Worm (Caenorhabditis elegans) whole organism, young adult: ENCODE measurements around the gene insc-1.

Experiments used
- B0019.2 ChIP-seq: fragments of 200-800 bp; sonication (Bioruptor generic); conservative IDR thresholded peaks from 2 replicates; pipeline ENCODE4 v1.3.6; 2022; ENCODE audit warnings: missing genetic modification reagents, missing genetic modification characterization, missing compliant biosample characterization
- B0035.1 ChIP-seq: sonication (generic microtip); optimal IDR thresholded peaks from 2 replicates; lab custom pipeline; 2016; ENCODE audit warnings: missing genetic modification characterization, mild to moderate bottlenecking, missing compliant biosample characterization, missing genotype, missing genetic modification reagents
- C06A6.2 ChIP-seq: fragments of 200-800 bp; sonication (Bioruptor generic); conservative IDR thresholded peaks from 2 replicates; pipeline ENCODE4 v1.3.6; 2022; ENCODE audit warnings: missing genetic modification characterization, missing compliant biosample characterization
- F39B2.1 ChIP-seq: fragments of 200-800 bp; sonication (Bioruptor generic); IDR thresholded peaks from 2 replicates; pipeline ENCODE4 v1.3.6; 2022; ENCODE audit warnings: missing genetic modification reagents, missing genetic modification characterization, missing compliant biosample characterization
- F49E8.2 ChIP-seq: sonication (generic microtip); optimal IDR thresholded peaks from 3 replicates; lab custom pipeline; 2017; ENCODE audit warnings: missing genetic modification characterization, mild to moderate bottlenecking, missing compliant biosample characterization, antibody characterized with exemption, moderate library complexity; ENCODE audit not compliant: insufficient read depth
- K12H6.12 ChIP-seq: fragments of 200-800 bp; sonication (Bioruptor generic); optimal IDR thresholded peaks from 2 replicates; lab custom pipeline; 2018; ENCODE audit warnings: mild to moderate bottlenecking, missing genetic modification characterization, missing compliant biosample characterization
- T07F8.4 ChIP-seq: sonication (generic microtip); optimal IDR thresholded peaks from 2 replicates; lab custom pipeline; 2016; ENCODE audit warnings: mild to moderate bottlenecking, missing genetic modification characterization, moderate library complexity, missing compliant biosample characterization
- Y53G8AR.9 ChIP-seq: fragments of 200-800 bp; sonication (Bioruptor generic); conservative IDR thresholded peaks from 2 replicates; pipeline ENCODE4 v1.3.6; 2022; ENCODE audit warnings: missing genetic modification reagents, missing genetic modification characterization, missing compliant biosample characterization
- Y67H2A.10 ChIP-seq: fragments of 200-800 bp; sonication (Bioruptor generic); conservative IDR thresholded peaks from 2 replicates; pipeline ENCODE4 v1.3.6; 2022; ENCODE audit warnings: missing genetic modification reagents, missing genetic modification characterization, missing compliant biosample characterization
- Y79H2A.3 ChIP-seq: fragments of 200-800 bp; sonication (Bioruptor generic); conservative IDR thresholded peaks from 2 replicates; pipeline ENCODE4 v1.3.6; 2022; ENCODE audit warnings: missing genetic modification reagents, missing genetic modification characterization, missing compliant biosample characterization
- ama-1 ChIP-seq, 3 experiments: fragments of 150-350 bp in 1 of 3; sonication (generic microtip) in 2 of 3; optimal IDR thresholded peaks; 2 replicates each; lab custom pipeline; 2014 to 2018; ENCODE audit warnings: missing biosample characterization in 2 of 3, missing genetic modification characterization in 2 of 3, missing genetic modification reagents in 2 of 3
- aptf-2 ChIP-seq: fragments of 200-800 bp; sonication (Bioruptor generic); conservative IDR thresholded peaks from 2 replicates; pipeline ENCODE4 v1.3.6; 2022; ENCODE audit warnings: missing genetic modification reagents, missing genetic modification characterization, missing compliant biosample characterization
- bed-1 ChIP-seq: fragments of 200-800 bp; sonication (Bioruptor generic); IDR thresholded peaks from 2 replicates; pipeline ENCODE4 v1.3.6; 2022; ENCODE audit warnings: missing genetic modification reagents, missing genetic modification characterization, missing compliant biosample characterization
- cebp-2 ChIP-seq: fragments of 200-800 bp; sonication (Bioruptor generic); IDR thresholded peaks from 2 replicates; pipeline ENCODE4 v1.3.6; 2022; ENCODE audit warnings: missing genetic modification characterization, missing compliant biosample characterization
- ceh-40 ChIP-seq: fragments of 200-800 bp; sonication (Bioruptor generic); IDR thresholded peaks from 2 replicates; pipeline ENCODE4 v1.3.6; 2022; ENCODE audit warnings: missing genetic modification characterization, missing compliant biosample characterization
- ceh-79 ChIP-seq: sonication (generic microtip); optimal IDR thresholded peaks from 2 replicates; lab custom pipeline; 2017; ENCODE audit warnings: mild to moderate bottlenecking, missing genetic modification characterization, missing compliant biosample characterization
- ceh-91 ChIP-seq: fragments of 200-800 bp; sonication (Bioruptor generic); IDR thresholded peaks from 2 replicates; pipeline ENCODE4 v1.3.6; 2022; ENCODE audit warnings: missing genetic modification reagents, missing genetic modification characterization, missing compliant biosample characterization
- dpl-1 ChIP-seq: fragments of 150-350 bp; optimal IDR thresholded peaks from 2 replicates; lab custom pipeline; 2014; ENCODE audit warnings: missing biosample characterization, missing genetic modification reagents, missing genetic modification characterization
- egl-18 ChIP-seq: fragments of 200-800 bp; sonication (Bioruptor generic); IDR thresholded peaks from 2 replicates; pipeline ENCODE4 v1.3.6; 2022; ENCODE audit warnings: missing genetic modification reagents, missing genetic modification characterization, missing compliant biosample characterization
- hlh-12 ChIP-seq: sonication (generic microtip); optimal IDR thresholded peaks from 2 replicates; lab custom pipeline; 2016; ENCODE audit warnings: missing genetic modification characterization, missing compliant biosample characterization
- hlh-26 ChIP-seq: fragments of 200-800 bp; sonication (Bioruptor generic); conservative IDR thresholded peaks from 2 replicates; pipeline ENCODE4 v1.3.6; 2022; ENCODE audit warnings: missing genetic modification reagents, missing genetic modification characterization, missing compliant biosample characterization
- hsf-1 ChIP-seq: fragments of 200-800 bp; sonication (Bioruptor generic); IDR thresholded peaks from 2 replicates; pipeline ENCODE4 v1.3.6; 2022; ENCODE audit warnings: missing genetic modification reagents, missing genetic modification characterization, missing compliant biosample characterization
- let-526 ChIP-seq: fragments of 200-800 bp; sonication (Bioruptor generic); IDR thresholded peaks from 2 replicates; pipeline ENCODE4 v1.3.6; 2022; ENCODE audit warnings: missing genetic modification reagents, missing genetic modification characterization, missing compliant biosample characterization
- let-607 ChIP-seq, 2 experiments: fragments of 200-800 bp in 1 of 2; sonication (Bioruptor generic) in 1 of 2; sonication (generic microtip) in 1 of 2; optimal IDR thresholded peaks; 2 replicates each; lab custom pipeline; 2016 to 2018; ENCODE audit warnings: mild to moderate bottlenecking in 2 of 2, missing compliant biosample characterization in 2 of 2, missing genetic modification characterization in 2 of 2, moderate library complexity in 2 of 2, missing genotype in 1 of 2
- lin-54 ChIP-seq: fragments of 200-800 bp; sonication (Bioruptor generic); optimal IDR thresholded peaks from 2 replicates; lab custom pipeline; 2018; ENCODE audit warnings: mild to moderate bottlenecking, missing genetic modification characterization, missing compliant biosample characterization
- madf-6 ChIP-seq: fragments of 200-800 bp; sonication (Bioruptor generic); IDR thresholded peaks from 2 replicates; pipeline ENCODE4 v1.3.6; 2022; ENCODE audit warnings: missing genetic modification reagents, missing genetic modification characterization, missing compliant biosample characterization
- mel-28 ChIP-seq: sonication (generic microtip); optimal IDR thresholded peaks from 2 replicates; lab custom pipeline; 2016; ENCODE audit warnings: borderline replicate concordance, mild to moderate bottlenecking, missing genetic modification characterization, missing compliant biosample characterization
- mes-4 ChIP-seq: sonication (generic microtip); optimal IDR thresholded peaks from 2 replicates; lab custom pipeline; 2016; ENCODE audit warnings: missing genotype, missing genetic modification characterization, missing compliant biosample characterization
- mxl-1 ChIP-seq: sonication (generic microtip); optimal IDR thresholded peaks from 2 replicates; lab custom pipeline; 2016; ENCODE audit warnings: missing genetic modification characterization, missing compliant biosample characterization
- pbrm-1 ChIP-seq: fragments of 200-800 bp; sonication (Bioruptor generic); IDR thresholded peaks from 2 replicates; pipeline ENCODE4 v1.3.6; 2022; ENCODE audit warnings: missing genetic modification reagents, missing genetic modification characterization, missing compliant biosample characterization
- pha-4 ChIP-seq: fragments of 150-350 bp; sonication (generic microtip); optimal IDR thresholded peaks from 2 replicates; lab custom pipeline; 2014; ENCODE audit warnings: missing biosample characterization, missing genetic modification reagents, missing genetic modification characterization
- rcor-1 ChIP-seq: fragments of 200-800 bp; sonication (Bioruptor generic); IDR thresholded peaks from 2 replicates; pipeline ENCODE4 v1.3.6; 2022; ENCODE audit warnings: missing genetic modification reagents, missing genetic modification characterization, missing compliant biosample characterization
- sdz-38 ChIP-seq: sonication (generic microtip); optimal IDR thresholded peaks from 2 replicates; lab custom pipeline; 2016; ENCODE audit warnings: missing genotype, missing genetic modification characterization, missing compliant biosample characterization
- snpc-1.3 ChIP-seq: sonication (generic microtip); optimal IDR thresholded peaks from 2 replicates; lab custom pipeline; 2017; ENCODE audit warnings: missing genetic modification characterization, mild to moderate bottlenecking, missing compliant biosample characterization, antibody characterized with exemption, moderate library complexity, missing genotype, missing genetic modification reagents; ENCODE audit not compliant: insufficient read depth
- somi-1 ChIP-seq: fragments of 200-800 bp; sonication (Bioruptor generic); optimal IDR thresholded peaks from 2 replicates; lab custom pipeline; 2018; ENCODE audit warnings: mild to moderate bottlenecking, missing genetic modification characterization, missing compliant biosample characterization
- zim-3 ChIP-seq: sonication (generic microtip); optimal IDR thresholded peaks from 2 replicates; lab custom pipeline; 2017; ENCODE audit warnings: mild to moderate bottlenecking, missing genetic modification characterization, moderate library complexity, missing compliant biosample characterization
- ztf-18 ChIP-seq: sonication (generic microtip); optimal IDR thresholded peaks from 2 replicates; lab custom pipeline; 2016; ENCODE audit warnings: missing genotype, mild to moderate bottlenecking, missing genetic modification characterization, missing compliant biosample characterization
- ztf-22 ChIP-seq: fragments of 200-800 bp; sonication (Bioruptor generic); optimal IDR thresholded peaks from 2 replicates; lab custom pipeline; 2018; ENCODE audit warnings: mild to moderate bottlenecking, missing genetic modification characterization, moderate library complexity, missing compliant biosample characterization

Gene insc-1

ce11 chrII:7356773-7357172, 1.9 kb upstream of the insc-1 start (continued):
- TF ChIP-seq hlh-26 (GFP tag; lab: Robert Waterston, UW) (no peak), madf-6 (GFP tag; lab: Robert Waterston, UW) (peak; percentile 93), Y67H2A.10 (GFP tag; lab: Robert Waterston, UW) (no peak), aptf-2 (no peak), bed-1 (GFP tag; lab: Robert Waterston, UW) (no peak), hsf-1 (GFP tag; lab: Robert Waterston, UW) (no peak), mes-4 (no peak), B0019.2 (GFP tag; lab: Robert Waterston, UW) (peak; percentile 32; the same call in 1 of the 2 replicates), ztf-22 (no peak), ceh-79 (tag; lab: Kevin White, UChicago) (no peak), pha-4 (tag; lab: Kevin White, UChicago) (no peak), Y53G8AR.9 (GFP tag; lab: Robert Waterston, UW) (no peak), T07F8.4 (tag; lab: Kevin White, UChicago) (no peak), zim-3 (tag; lab: Kevin White, UChicago) (no peak), ceh-91 (GFP tag; lab: Robert Waterston, UW) (no peak), snpc-1.3 (tag; lab: Kevin White, UChicago) (no peak), C06A6.2 (no peak), somi-1 (GFP tag; lab: Kevin White, UChicago) (no peak), mxl-1 (no peak), sdz-38 (no peak), K12H6.12 (no peak), pbrm-1 (GFP tag; lab: Robert Waterston, UW) (no peak), egl-18 (GFP tag; lab: Robert Waterston, UW) (no peak), ztf-18 (tag; lab: Kevin White, UChicago) (no peak), let-607 (tag; optimal IDR thresholded peaks at IDR 0.05; lab: Kevin White, UChicago) (no peak), ama-1 (optimal IDR thresholded peaks at IDR 0.05; lab: Kevin White, UChicago) (no peak), ama-1 (GFP tag; optimal IDR thresholded peaks at IDR 0.05; lab: Kevin White, UChicago) (no peak), hlh-12 (tag; lab: Kevin White, UChicago) (no peak), F39B2.1 (GFP tag; lab: Robert Waterston, UW) (no peak), let-526 (GFP tag; lab: Robert Waterston, UW) (no peak)

ce11 chrII:7357176-7357575, 1.5 kb upstream of the insc-1 start:
- TF ChIP-seq cebp-2 = no peak
- TF ChIP-seq rcor-1 (GFP tag; lab: Robert Waterston, UW) = no peak
- TF ChIP-seq ceh-40 = no peak
- no peak for TF ChIP-seq pha-4 (tag; lab: Kevin White, UChicago)
- no peak for TF ChIP-seq mel-28 (tag; lab: Kevin White, UChicago)
- no peak for TF ChIP-seq egl-18 (GFP tag; lab: Robert Waterston, UW)
- no peak for TF ChIP-seq B0035.1
- no peak for TF ChIP-seq lin-54 (GFP tag; lab: Kevin White, UChicago)
- TF ChIP-seq Y79H2A.3 (GFP tag; lab: Robert Waterston, UW) = no peak
- no peak for TF ChIP-seq dpl-1 (GFP tag; lab: Kevin White, UChicago)
- TF ChIP-seq F49E8.2 (tag; lab: Kevin White, UChicago) = no peak
- TF ChIP-seq ztf-18 (tag; lab: Kevin White, UChicago) = no peak
- TF ChIP-seq, all 124 proteins: peak for 0
